Fruit fly (Drosophila melanogaster): ENCODE measurements around the gene Rb97D.

Gene Rb97D

DNA sequence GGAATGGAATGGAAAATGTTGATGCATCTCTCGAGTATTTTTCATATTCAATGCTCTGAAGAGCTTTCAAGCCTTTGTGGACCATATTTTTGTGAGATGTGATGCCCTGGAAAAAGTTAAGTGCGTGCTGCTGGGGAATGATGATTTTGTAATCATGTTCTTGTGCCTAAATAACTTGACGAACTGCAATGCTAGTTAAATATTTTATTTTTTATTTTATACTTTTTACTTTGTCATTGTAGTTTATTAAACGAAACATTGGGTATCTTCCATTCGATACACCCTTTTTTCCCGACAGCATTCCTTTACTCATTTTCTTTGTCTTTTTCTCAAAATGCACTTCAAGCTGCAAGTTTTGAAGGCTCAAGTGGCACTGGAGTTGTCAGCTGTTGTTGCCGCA is 24.4 kb upstream of the Rb97D start (continued):
- TF ChIP-seq CG3163 (GFP tag; optimal IDR thresholded peaks at IDR 0.05) (no peak), CG33213 (GFP tag; optimal IDR thresholded peaks at IDR 0.05) (no peak), fd96Cb (tag; optimal IDR thresholded peaks at IDR 0.05) (peak; percentile 56), CG10654 (GFP tag; optimal IDR thresholded peaks at IDR 0.05) (peak; percentile 8), CG15601 (tag; optimal IDR thresholded peaks at IDR 0.05) (peak; percentile 26), Sox102F (GFP tag; optimal IDR thresholded peaks at IDR 0.05) (peak; percentile 78), CG2712 (tag; optimal IDR thresholded peaks at IDR 0.05) (peak; percentile 61), ci (GFP tag; IDR thresholded peaks at IDR 0.05) (peak; percentile 86), lab (GFP tag; optimal IDR thresholded peaks at IDR 0.05) (peak; percentile 27), pros (GFP tag; optimal IDR thresholded peaks at IDR 0.05) (no peak), chm (GFP tag; IDR thresholded peaks at IDR 0.05) (no peak), dati (GFP tag; IDR thresholded peaks at IDR 0.05) (no peak), sug (tag; optimal IDR thresholded peaks at IDR 0.05) (no peak), CG4360 (GFP tag; IDR thresholded peaks at IDR 0.05) (peak; percentile 47), CG32767 (GFP tag; IDR thresholded peaks at IDR 0.05) (peak; percentile 56; the same call in 1 of the 2 replicates), ken (GFP tag; IDR thresholded peaks at IDR 0.05) (peak; percentile 51; the same call in 1 of the 3 replicates), CG13775 (GFP tag; optimal IDR thresholded peaks at IDR 0.05) (no peak), CG3407 (GFP tag; optimal IDR thresholded peaks at IDR 0.05) (peak; percentile 34), Hsf (GFP tag; optimal IDR thresholded peaks at IDR 0.05) (peak; percentile 10), sd (tag; optimal IDR thresholded peaks at IDR 0.05) (peak; percentile 40), ewg (GFP tag; optimal IDR thresholded peaks at IDR 0.05) (peak; percentile 14), psq (GFP tag; optimal IDR thresholded peaks at IDR 0.05) (no peak), CG12659 (GFP tag; optimal IDR thresholded peaks at IDR 0.05) (no peak), CG11456 (GFP tag; IDR thresholded peaks at IDR 0.05) (0 out of 3 replicates have a peak, but pooled peaks have one; percentile 47), phol (tag; optimal IDR thresholded peaks at IDR 0.05) (peak; percentile 56), amos (GFP tag; IDR thresholded peaks at IDR 0.05; ENCODE audit: partially characterized antibody) (no peak), nerfin-1 (tag; optimal IDR thresholded peaks at IDR 0.05) (no peak), CG10267 (tag; optimal IDR thresholded peaks at IDR 0.05) (peak; percentile 28), Blimp-1 (GFP tag; optimal IDR thresholded peaks at IDR 0.05) (peak; percentile 61), CG14441 (GFP tag; IDR thresholded peaks at IDR 0.05) (peak; percentile 49; the same call in 1 of the 2 replicates), CG2129 (GFP tag; IDR thresholded peaks at IDR 0.05; ENCODE audit: partially characterized antibody) (no peak), B-H1 (GFP tag; IDR thresholded peaks at IDR 0.05) (peak; percentile 35; the same call in 1 of the 3 replicates), Mes4 (GFP tag; optimal IDR thresholded peaks at IDR 0.05) (no peak), CG11504 (tag; optimal IDR thresholded peaks at IDR 0.05) (peak; percentile 63), zfh1 (GFP tag; IDR thresholded peaks at IDR 0.05) (peak; percentile 65; the same call in 2 of the 3 replicates), croc (GFP tag; conservative IDR thresholded peaks at IDR 0.05) (peak; percentile 48), Vsx1 (GFP tag; optimal IDR thresholded peaks at IDR 0.05) (no peak), gce (GFP tag; IDR thresholded peaks at IDR 0.05) (0 out of 3 replicates have a peak, but pooled peaks have one; percentile 18), jumu (GFP tag; optimal IDR thresholded peaks at IDR 0.05) (no peak), Awh (GFP tag; IDR thresholded peaks at IDR 0.05) (0 out of 2 replicates have a peak, but pooled peaks have one; percentile 9), C15 (GFP tag; IDR thresholded peaks at IDR 0.05) (peak; percentile 4; the same call in 1 of the 3 replicates), otp (GFP tag; IDR thresholded peaks at IDR 0.05) (0 out of 3 replicates have a peak, but pooled peaks have one; percentile 41), sim (GFP tag; IDR thresholded peaks at IDR 0.05) (peak; percentile 29; the same call in 1 of the 2 replicates), CG17568 (GFP tag; optimal IDR thresholded peaks at IDR 0.05) (no peak), nom (GFP tag; optimal IDR thresholded peaks at IDR 0.05) (no peak), CG13424 (tag; optimal IDR thresholded peaks at IDR 0.05) (peak; percentile 37), D19A (tag; optimal IDR thresholded peaks at IDR 0.05) (peak; percentile 22), sob (GFP tag; IDR thresholded peaks at IDR 0.05) (peak; percentile 30; the same call in 1 of the 2 replicates), stc (GFP tag; IDR thresholded peaks at IDR 0.05) (peak; percentile 57; the same call in 1 of the 2 replicates), NfI (GFP tag; optimal IDR thresholded peaks at IDR 0.05) (peak; percentile 2)
